Worm (Caenorhabditis elegans): ENCODE measurements around the gene C53A5.9.

DNA sequence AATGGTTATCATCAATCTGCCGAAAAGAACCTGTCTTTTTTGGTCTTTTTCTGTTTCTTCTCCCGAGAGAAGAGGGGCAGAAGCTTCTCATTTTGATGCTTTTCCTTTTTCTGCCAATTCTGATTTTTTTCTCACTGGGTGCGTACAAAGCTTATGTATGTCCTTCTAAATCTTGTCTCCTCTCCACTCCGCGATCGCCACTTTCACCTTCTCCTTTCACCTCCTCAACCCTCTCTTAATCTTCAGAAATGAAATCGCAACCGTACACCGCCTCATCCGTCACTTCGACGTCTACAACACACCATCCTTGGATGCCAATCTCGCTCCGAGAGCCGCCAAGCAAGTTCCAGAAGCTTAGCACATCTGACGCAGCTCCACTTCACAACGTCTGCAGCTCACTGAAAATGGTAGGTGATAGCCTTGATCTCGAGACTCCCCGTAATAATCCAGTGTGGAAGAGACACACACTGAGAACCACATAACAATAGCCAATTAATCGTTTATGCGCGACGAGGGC is 50.6 kb downstream of the C53A5.9 start, which contains the start of gene R02D5.1:
- TF ChIP-seq egl-27 (tag; optimal IDR thresholded peaks at IDR 0.05): no peak
- no peak for TF ChIP-seq nhr-77 (tag; optimal IDR thresholded peaks at IDR 0.05)
- no peak for TF ChIP-seq unc-62 (GFP tag; optimal IDR thresholded peaks at IDR 0.05)

Measured in whole organism, L2 larva.